Worm (Caenorhabditis elegans): ENCODE results near the gene wdr-37.

Gene wdr-37

DNA sequence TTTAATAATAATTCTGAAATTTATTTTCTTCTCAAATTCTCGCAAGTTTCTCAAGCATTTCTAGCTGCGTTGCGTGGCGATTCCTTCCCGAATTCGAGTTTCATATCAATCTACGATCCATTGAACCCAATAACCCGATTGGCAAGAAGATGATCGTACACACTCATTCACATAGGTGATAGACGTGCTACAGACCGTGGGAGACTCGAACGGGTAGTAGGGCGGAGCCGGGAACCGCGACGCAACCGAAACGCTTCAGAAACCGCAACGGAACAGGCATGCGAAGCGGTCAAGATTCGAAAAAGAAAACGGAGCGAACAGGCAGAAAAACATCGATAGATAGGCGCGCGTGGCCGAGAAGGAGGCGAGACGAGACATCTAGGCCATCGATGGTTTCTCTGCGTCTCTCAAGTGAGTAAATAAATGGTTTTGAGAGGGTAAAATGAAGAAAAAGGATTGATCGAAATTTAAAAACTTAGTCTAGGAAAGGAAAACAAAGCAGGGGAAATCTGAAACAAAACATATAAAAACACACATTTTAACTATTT, 3.7 kb upstream of the wdr-37 start, which contains the start of gene madf-11 (continued):
- TF ChIP-seq nhr-48 (tag; optimal IDR thresholded peaks at IDR 0.05) (peak; percentile 17), T26A8.4 (GFP tag; IDR thresholded peaks at IDR 0.05) (peak; percentile 37; the same call in 1 of the 2 replicates), mep-1 (tag; optimal IDR thresholded peaks at IDR 0.05) (peak; percentile 76), hlh-30 (tag; optimal IDR thresholded peaks at IDR 0.05; ENCODE audit: insufficient read depth) (peak; percentile 63), lin-13 (GFP tag; optimal IDR thresholded peaks at IDR 0.05) (peak; percentile 51), php-3 (GFP tag; IDR thresholded peaks at IDR 0.05) (no peak), lin-38 (GFP tag; IDR thresholded peaks at IDR 0.05) (peak; percentile 52), pqm-1 (tag; optimal IDR thresholded peaks at IDR 0.05) (peak; percentile 2), ceh-28 (tag; optimal IDR thresholded peaks at IDR 0.05) (peak; percentile 42), jun-1 (tag; optimal IDR thresholded peaks at IDR 0.05) (peak; percentile 1)

- TF ChIP-seq php-3 (GFP tag; IDR thresholded peaks at IDR 0.05) (peak; percentile 64; the same call in 1 of the 2 replicates), D1046.2 (GFP tag; IDR thresholded peaks at IDR 0.05) (peak; percentile 82; the same call in 1 of the 2 replicates), lin-13 (GFP tag; optimal IDR thresholded peaks at IDR 0.05) (peak; percentile 86), mxl-3 (GFP tag; optimal IDR thresholded peaks at IDR 0.05) (peak; percentile 79), nhr-76 (tag; optimal IDR thresholded peaks at IDR 0.05) (no peak), vab-7 (GFP tag; IDR thresholded peaks at IDR 0.05) (peak; percentile 87), dmd-6 (GFP tag; IDR thresholded peaks at IDR 0.05) (peak; percentile 68), lin-15B (tag; optimal IDR thresholded peaks at IDR 0.05) (no peak), dmd-9 (GFP tag; IDR thresholded peaks at IDR 0.05) (peak; percentile 83), aly-2 (tag; optimal IDR thresholded peaks at IDR 0.05) (peak; percentile 34), zfp-2 (tag; optimal IDR thresholded peaks at IDR 0.05) (peak; percentile 61), spr-3 (GFP tag; optimal IDR thresholded peaks at IDR 0.05) (peak; percentile 54), hmg-1.1 (GFP tag; IDR thresholded peaks at IDR 0.05) (peak; percentile 81), F37D6.2 (tag; optimal IDR thresholded peaks at IDR 0.05) (peak; percentile 31), lin-39 (tag; optimal IDR thresholded peaks at IDR 0.05) (no peak), pha-4 (GFP tag; IDR thresholded peaks at IDR 0.05) (peak; percentile 94), pha-4 (tag; optimal IDR thresholded peaks at IDR 0.05) (no peak), cey-2 (tag; optimal IDR thresholded peaks at IDR 0.05; ENCODE audit: borderline replicate concordance, insufficient read depth) (no peak), mep-1 (tag; optimal IDR thresholded peaks at IDR 0.05) (peak; percentile 86), nhr-42 (GFP tag; IDR thresholded peaks at IDR 0.05) (peak; percentile 88), lin-29 (GFP tag; IDR thresholded peaks at IDR 0.05) (0 out of 2 replicates have a peak, but pooled peaks have one; percentile 45), nhr-237 (tag; optimal IDR thresholded peaks at IDR 0.05) (no peak), daf-19 (GFP tag; conservative IDR thresholded peaks at IDR 0.05) (peak; percentile 42; the same call in 1 of the 2 replicates), daf-8 (GFP tag; IDR thresholded peaks at IDR 0.05) (no peak), madf-9 (GFP tag; conservative IDR thresholded peaks at IDR 0.05) (peak; percentile 86), ztf-11 (tag; optimal IDR thresholded peaks at IDR 0.05) (no peak), mes-2 (tag; optimal IDR thresholded peaks at IDR 0.05; ENCODE audit: poor library complexity, severe bottlenecking) (peak; percentile 92), nhr-48 (tag; optimal IDR thresholded peaks at IDR 0.05) (peak; percentile 42), daf-16 (GFP tag; optimal IDR thresholded peaks at IDR 0.05) (peak; percentile 51 to 92), daf-16 (tag; optimal IDR thresholded peaks at IDR 0.05) (peak; percentile 61), ama-1 (optimal IDR thresholded peaks at IDR 0.05) (no peak), lsy-2 (tag; optimal IDR thresholded peaks at IDR 0.05) (peak in 1 of 2 experiments; percentile 76), spr-1 (tag; optimal IDR thresholded peaks at IDR 0.05) (peak; percentile 37), ceh-82 (tag; optimal IDR thresholded peaks at IDR 0.05) (no peak), mdl-1 (tag; optimal IDR thresholded peaks at IDR 0.05) (peak in 1 of 2 experiments; percentile 3), lin-38 (GFP tag; IDR thresholded peaks at IDR 0.05) (peak; percentile 87), ZK337.2 (GFP tag; IDR thresholded peaks at IDR 0.05) (peak; percentile 87), ceh-28 (tag; optimal IDR thresholded peaks at IDR 0.05) (no peak), dve-1 (tag; optimal IDR thresholded peaks at IDR 0.05; ENCODE audit: insufficient read depth) (peak; percentile 84), R02D3.7 (tag; optimal IDR thresholded peaks at IDR 0.05) (peak; percentile 27), nhr-111 (GFP tag; optimal IDR thresholded peaks at IDR 0.05) (peak; percentile 83), zip-11 (GFP tag; IDR thresholded peaks at IDR 0.05) (0 out of 2 replicates have a peak, but pooled peaks have one; percentile 17), Y75B8A.6 (GFP tag; IDR thresholded peaks at IDR 0.05) (0 out of 2 replicates have a peak, but pooled peaks have one; percentile 56), F44E2.7 (GFP tag; IDR thresholded peaks at IDR 0.05) (peak; percentile 93)
These were observed 2.1 kb upstream of the wdr-37 start for ce11 chrIII:5601999-5602398.
